Worm (Caenorhabditis elegans): ENCODE data around the gene D1086.21.

DNA sequence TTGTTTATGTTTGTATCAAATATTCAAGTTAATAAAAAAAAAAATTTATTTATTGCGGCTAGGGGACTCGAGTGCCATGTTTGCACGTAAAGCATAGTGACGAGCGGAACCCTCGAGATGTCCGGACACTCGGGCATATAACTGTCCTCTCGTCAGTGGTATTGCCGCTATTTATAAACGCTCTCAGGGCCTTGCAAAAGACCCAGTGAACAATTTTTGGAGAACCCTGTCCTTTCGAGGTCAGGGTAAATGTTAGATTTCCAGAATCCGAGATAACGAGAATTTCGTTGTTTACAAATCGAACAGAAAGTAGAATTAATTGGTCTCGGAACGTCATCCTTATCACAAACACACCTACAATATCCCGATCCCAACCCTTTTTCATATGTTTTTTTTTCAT is 27.9 kb downstream of the D1086.21 start, which contains the start of gene D1086.3:
- TF ChIP-seq tbx-7 (tag; optimal IDR thresholded peaks at IDR 0.05) = no peak
- peak; percentile 72 for TF ChIP-seq ama-1 (optimal IDR thresholded peaks at IDR 0.05)
- no peak for TF ChIP-seq nhr-11 (tag; optimal IDR thresholded peaks at IDR 0.05)
- TF ChIP-seq eyg-1 (tag; optimal IDR thresholded peaks at IDR 0.05) = no peak
- no peak for TF ChIP-seq K02D7.2 (tag; optimal IDR thresholded peaks at IDR 0.05)
- TF ChIP-seq elt-2 (tag; optimal IDR thresholded peaks at IDR 0.05) = no peak
- no peak for TF ChIP-seq ceh-19 (GFP tag; optimal IDR thresholded peaks at IDR 0.05)
- TF ChIP-seq unc-55 (GFP tag; optimal IDR thresholded peaks at IDR 0.05) = no peak
- no peak for TF ChIP-seq odd-2 (tag; optimal IDR thresholded peaks at IDR 0.05)
- TF ChIP-seq ceh-2 (tag; optimal IDR thresholded peaks at IDR 0.05) = no peak
- no peak for TF ChIP-seq ref-2 (tag; optimal IDR thresholded peaks at IDR 0.05)
- no peak for TF ChIP-seq pqm-1 (tag; optimal IDR thresholded peaks at IDR 0.05)

Measured in whole organism, late embryonic.